Worm (Caenorhabditis elegans) whole organism, young adult: ENCODE results near the gene srw-43.

Source experiments
- D2030.7 ChIP-seq: fragments of 200-800 bp; sonication (Bioruptor generic); IDR thresholded peaks from 2 replicates; pipeline ENCODE4 v1.3.6; 2022; ENCODE audit warnings: missing genetic modification reagents, missing genetic modification characterization, missing compliant biosample characterization
- ama-1 ChIP-seq, 3 experiments: fragments of 150-350 bp in 1 of 3; sonication (generic microtip) in 2 of 3; optimal IDR thresholded peaks; 2 replicates each; lab custom pipeline; 2014 to 2018; ENCODE audit warnings: missing biosample characterization in 2 of 3, missing genetic modification characterization in 2 of 3, missing genetic modification reagents in 2 of 3
- attf-3 ChIP-seq: fragments of 200-800 bp; sonication (Bioruptor generic); conservative IDR thresholded peaks from 2 replicates; pipeline ENCODE4 v1.3.6; 2022; ENCODE audit warnings: missing genetic modification reagents, missing genetic modification characterization, missing compliant biosample characterization
- dox-1 ChIP-seq: fragments of 200-800 bp; sonication (Bioruptor generic); IDR thresholded peaks from 2 replicates; pipeline ENCODE4 v1.3.6; 2022; ENCODE audit warnings: missing genetic modification reagents, missing genetic modification characterization, missing compliant biosample characterization
- ekl-4 ChIP-seq: fragments of 200-800 bp; sonication (Bioruptor generic); IDR thresholded peaks from 2 replicates; pipeline ENCODE4 v1.3.6; 2022; ENCODE audit warnings: missing genetic modification reagents, missing genetic modification characterization, missing compliant biosample characterization
- hlh-26 ChIP-seq: fragments of 200-800 bp; sonication (Bioruptor generic); conservative IDR thresholded peaks from 2 replicates; pipeline ENCODE4 v1.3.6; 2022; ENCODE audit warnings: missing genetic modification reagents, missing genetic modification characterization, missing compliant biosample characterization
- snpc-4 ChIP-seq, 5 experiments: fragments of 150-350 bp in 1 of 5; sonication (generic microtip) in 4 of 5; optimal IDR thresholded peaks; 2 replicates each; lab custom pipeline; 2014 to 2018; ENCODE audit warnings: missing genetic modification characterization in 5 of 5, missing biosample characterization in 3 of 5, antibody characterized with exemption in 2 of 5, mild to moderate bottlenecking in 2 of 5, missing compliant biosample characterization in 2 of 5, missing genotype in 2 of 5, moderate library complexity in 2 of 5, missing genetic modification reagents in 1 of 5
- unc-62 ChIP-seq: fragments of 150-350 bp; optimal IDR thresholded peaks from 2 replicates; lab custom pipeline; 2014; ENCODE audit warnings: missing biosample characterization, missing genetic modification reagents, missing genetic modification characterization
- ztf-26 ChIP-seq: sonication (generic microtip); optimal IDR thresholded peaks from 2 replicates; lab custom pipeline; 2017; ENCODE audit warnings: missing genetic modification characterization, missing compliant biosample characterization

- TF ChIP-seq attf-3 (GFP tag; lab: Robert Waterston, UW) (no peak), snpc-4 (GFP tag; optimal IDR thresholded peaks at IDR 0.05; lab: Kevin White, UChicago) (no peak), snpc-4 (tag; optimal IDR thresholded peaks at IDR 0.05; lab: Kevin White, UChicago) (no peak), ztf-26 (tag; lab: Kevin White, UChicago) (no peak), ama-1 (optimal IDR thresholded peaks at IDR 0.05; lab: Kevin White, UChicago) (no peak), ama-1 (GFP tag; optimal IDR thresholded peaks at IDR 0.05; lab: Kevin White, UChicago) (no peak), dox-1 (GFP tag; lab: Robert Waterston, UW) (no peak), hlh-26 (GFP tag; lab: Robert Waterston, UW) (no peak), unc-62 (no peak), D2030.7 (GFP tag; lab: Robert Waterston, UW) (no peak), ekl-4 (GFP tag; lab: Robert Waterston, UW) (no peak)
Measured at ce11 chrV:16724574-16724973, 38.7 kb downstream of the srw-43 start.
